Fruit fly (Drosophila melanogaster): Measurements from ENCODE around the gene Cp110.
A peak's percentile ranks its signal among the peaks of the same experiment; 100 is the strongest.

- TF ChIP-seq gl (tag; optimal IDR thresholded peaks at IDR 0.05) (no peak), CG10348 (GFP tag; IDR thresholded peaks at IDR 0.05) (no peak), fd96Ca (GFP tag; IDR thresholded peaks at IDR 0.05) (peak; percentile 55; the same call in 1 of the 3 replicates), Pif1B (GFP tag; optimal IDR thresholded peaks at IDR 0.05) (no peak), CG32121 (GFP tag; IDR thresholded peaks at IDR 0.05) (peak; percentile 67), CG17806 (tag; optimal IDR thresholded peaks at IDR 0.05) (no peak)
These were observed 20.6 kb upstream of the Cp110 start for dm6 chrX:22461218-22461760.
